Worm (Caenorhabditis elegans): Measurements from ENCODE around the gene sra-3.

ce11 chrII:9542785-9543184 is 2.2 kb upstream of the sra-3 start, which contains the start of gene sra-4:
- TF ChIP-seq skn-1 (tag; optimal IDR thresholded peaks at IDR 0.05) (no peak), egl-27 (tag; optimal IDR thresholded peaks at IDR 0.05) (no peak), rbr-2 (tag; optimal IDR thresholded peaks at IDR 0.05) (no peak), unc-62 (GFP tag; optimal IDR thresholded peaks at IDR 0.05 in 1 of 2) (no peak), unc-62 (tag; optimal IDR thresholded peaks at IDR 0.05) (no peak), nhr-48 (tag; optimal IDR thresholded peaks at IDR 0.05) (no peak), lin-1 (GFP tag; IDR thresholded peaks at IDR 0.05) (no peak), mdl-1 (tag; optimal IDR thresholded peaks at IDR 0.05) (no peak), duxl-1 (tag; optimal IDR thresholded peaks at IDR 0.05; ENCODE audit: poor library complexity) (no peak), madf-5 (GFP tag; IDR thresholded peaks at IDR 0.05) (no peak)

All from whole organism, L4 larva.